Worm (Caenorhabditis elegans): Measurements from ENCODE around the gene pqn-32.

DNA sequence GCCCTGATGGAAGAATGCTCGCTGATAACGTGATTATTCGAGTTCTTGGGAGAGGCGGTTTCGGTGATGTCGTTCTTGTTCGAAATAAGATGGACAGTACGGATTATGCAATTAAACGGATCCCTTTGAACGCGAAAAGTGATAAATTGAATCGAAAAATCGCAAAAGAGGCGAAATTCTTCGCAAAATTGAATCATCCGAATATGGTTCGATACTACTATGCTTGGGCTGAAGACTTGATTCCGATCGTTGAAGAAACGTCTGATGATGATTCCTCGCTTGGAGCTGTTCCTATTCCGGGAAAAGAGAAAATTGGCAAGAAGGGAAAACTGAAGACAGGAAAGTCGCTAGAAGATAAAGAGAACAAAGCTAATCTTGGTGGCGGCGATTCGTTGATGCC lies 21.9 kb upstream of the pqn-32 start:
- TF ChIP-seq egl-27 (tag; optimal IDR thresholded peaks at IDR 0.05) (no peak), ZK546.5 (tag; optimal IDR thresholded peaks at IDR 0.05) (no peak), zag-1 (tag; optimal IDR thresholded peaks at IDR 0.05) (no peak), nhr-77 (tag; optimal IDR thresholded peaks at IDR 0.05) (no peak), unc-62 (GFP tag; optimal IDR thresholded peaks at IDR 0.05) (no peak), nhr-237 (tag; optimal IDR thresholded peaks at IDR 0.05) (no peak), nhr-11 (tag; optimal IDR thresholded peaks at IDR 0.05) (no peak), crh-2 (tag; optimal IDR thresholded peaks at IDR 0.05) (no peak), Y55F3AM.14 (GFP tag; optimal IDR thresholded peaks at IDR 0.05) (no peak), lsy-2 (tag; optimal IDR thresholded peaks at IDR 0.05) (no peak), nhr-129 (tag; optimal IDR thresholded peaks at IDR 0.05) (no peak), ztf-4 (tag; optimal IDR thresholded peaks at IDR 0.05) (no peak), ama-1 (optimal IDR thresholded peaks at IDR 0.05) (no peak)

All from whole organism, L2 larva.